Worm (Caenorhabditis elegans): ENCODE data around the gene T14B4.9.

Gene T14B4.9

ce11 chrII:6718221-6718620 lies 15.4 kb downstream of the T14B4.9 start, which contains the start of gene tsp-10:
Gene tsp-10 (plus strand): TSS chrII:6718586.
- no peak for TF ChIP-seq unc-39 (tag; optimal IDR thresholded peaks at IDR 0.05)
- no peak for TF ChIP-seq ceh-82 (tag; optimal IDR thresholded peaks at IDR 0.05)
- no peak for TF ChIP-seq ztf-11 (tag; optimal IDR thresholded peaks at IDR 0.05)
- TF ChIP-seq nhr-25 (tag; optimal IDR thresholded peaks at IDR 0.05), result no peak
- TF ChIP-seq ZK546.5 (tag; optimal IDR thresholded peaks at IDR 0.05), result no peak
- TF ChIP-seq nhr-10 (tag; optimal IDR thresholded peaks at IDR 0.05), result no peak
- no peak for TF ChIP-seq nhr-12 (tag; optimal IDR thresholded peaks at IDR 0.05)
- TF ChIP-seq alr-1 (tag; optimal IDR thresholded peaks at IDR 0.05), result no peak
- no peak for TF ChIP-seq aly-2 (tag; optimal IDR thresholded peaks at IDR 0.05)
- TF ChIP-seq unc-55 (GFP tag; optimal IDR thresholded peaks at IDR 0.05), result no peak
- TF ChIP-seq gmeb-1 (tag; optimal IDR thresholded peaks at IDR 0.05), result no peak
- TF ChIP-seq ztf-1 (GFP tag; conservative IDR thresholded peaks at IDR 0.05), result no peak
- no peak for TF ChIP-seq crh-2 (tag; optimal IDR thresholded peaks at IDR 0.05)
- no peak for TF ChIP-seq C34F6.9 (tag; optimal IDR thresholded peaks at IDR 0.05)
- TF ChIP-seq mdl-1 (tag; optimal IDR thresholded peaks at IDR 0.05), result no peak
- no peak for TF ChIP-seq snpc-4 (tag; optimal IDR thresholded peaks at IDR 0.05)
- TF ChIP-seq elt-3 (tag; optimal IDR thresholded peaks at IDR 0.05), result no peak
- TF ChIP-seq nhr-23 (tag; optimal IDR thresholded peaks at IDR 0.05), result no peak
- TF ChIP-seq sma-3 (GFP tag; optimal IDR thresholded peaks at IDR 0.05), result no peak
- TF ChIP-seq R02D3.7 (tag; optimal IDR thresholded peaks at IDR 0.05), result no peak

- no peak for TF ChIP-seq peb-1 (tag; optimal IDR thresholded peaks at IDR 0.05)
- no peak for TF ChIP-seq nhr-129 (tag; optimal IDR thresholded peaks at IDR 0.05)
- TF ChIP-seq nhr-23 (tag; optimal IDR thresholded peaks at IDR 0.05), result no peak
- no peak for TF ChIP-seq ceh-82 (tag; optimal IDR thresholded peaks at IDR 0.05)
- TF ChIP-seq unc-39 (tag; optimal IDR thresholded peaks at IDR 0.05), result no peak
- no peak for TF ChIP-seq snpc-4 (tag; optimal IDR thresholded peaks at IDR 0.05)
- no peak for TF ChIP-seq mab-5 (tag; optimal IDR thresholded peaks at IDR 0.05)
- no peak for TF ChIP-seq unc-55 (GFP tag; optimal IDR thresholded peaks at IDR 0.05)
Observed at ce11 chrII:6716638-6717037, 17.0 kb downstream of the T14B4.9 start, which contains the start of the genes T14B4.5 and T14B4.20. Gene T14B4.5 (plus strand): TSS chrII:6716863. Gene T14B4.20 (plus strand): TSS chrII:6716901.

DNA sequence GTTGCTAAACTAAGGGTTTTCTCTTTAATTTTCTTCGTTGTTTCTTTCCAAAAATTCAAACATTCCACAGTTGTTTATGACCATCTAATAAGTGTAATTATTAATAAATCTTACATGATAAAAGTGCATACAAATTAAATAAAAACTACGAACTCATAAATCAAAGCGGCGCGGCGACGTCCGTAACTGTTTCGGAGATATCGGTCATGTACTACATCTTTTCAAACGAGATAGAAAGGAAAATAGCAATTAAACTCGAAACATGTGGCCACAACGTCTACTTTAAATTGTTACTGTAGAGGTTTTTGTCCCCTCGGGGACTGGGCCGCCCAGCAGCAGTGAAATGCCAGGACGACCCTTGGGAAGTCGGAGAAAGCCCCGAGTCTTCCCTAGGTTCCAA lies 17.8 kb downstream of the T14B4.9 start:
- TF ChIP-seq nhr-6 (tag; optimal IDR thresholded peaks at IDR 0.05) (no peak), sem-4 (tag; optimal IDR thresholded peaks at IDR 0.05) (no peak), sma-9 (GFP tag; optimal IDR thresholded peaks at IDR 0.05) (peak; percentile 59), sma-9 (tag; optimal IDR thresholded peaks at IDR 0.05) (no peak), nhr-21 (tag; optimal IDR thresholded peaks at IDR 0.05) (peak; percentile 42)

DNA sequence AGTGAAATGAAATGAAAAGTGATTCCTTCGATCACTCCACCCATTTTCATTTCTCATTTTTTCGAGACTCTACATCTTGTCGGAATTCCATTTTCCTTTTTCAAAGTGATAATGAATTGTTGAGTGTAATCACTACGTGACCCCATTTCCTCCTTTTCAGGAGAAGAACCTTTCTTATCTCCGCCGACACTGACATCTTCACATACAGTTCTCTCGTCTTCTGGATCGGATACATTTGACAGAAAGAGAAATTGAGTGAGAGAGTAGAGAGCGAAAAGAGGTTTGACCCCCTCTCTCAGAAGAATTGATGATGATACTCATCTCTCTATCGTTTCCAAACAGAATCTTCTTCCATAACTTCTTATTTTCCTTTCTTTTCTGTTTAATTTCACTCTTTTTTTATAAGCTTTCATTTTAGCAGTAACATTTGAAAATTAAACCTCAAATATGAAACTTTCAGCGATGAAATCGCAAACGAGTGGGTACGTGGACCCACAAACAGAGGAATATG lies 19.7 kb downstream of the T14B4.9 start, which contains the start of gene dpy-2:
dpy-2 (plus strand) TSS at position 461 of the 511 bp plus-strand sequence.
- TF ChIP-seq zag-1 (tag; optimal IDR thresholded peaks at IDR 0.05), result no peak
- peak; percentile 44 for TF ChIP-seq nhr-21 (tag; optimal IDR thresholded peaks at IDR 0.05)
- no peak for TF ChIP-seq elt-3 (tag; optimal IDR thresholded peaks at IDR 0.05)
- TF ChIP-seq blmp-1 (tag; optimal IDR thresholded peaks at IDR 0.05; ENCODE audit: insufficient read depth), result peak; percentile 67

- no peak for TF ChIP-seq peb-1 (tag; optimal IDR thresholded peaks at IDR 0.05)
- TF ChIP-seq sem-4 (tag; optimal IDR thresholded peaks at IDR 0.05), result no peak
- TF ChIP-seq alr-1 (tag; optimal IDR thresholded peaks at IDR 0.05), result no peak
- TF ChIP-seq nhr-23 (tag; optimal IDR thresholded peaks at IDR 0.05), result no peak
- TF ChIP-seq nhr-11 (tag; optimal IDR thresholded peaks at IDR 0.05), result no peak
- no peak for TF ChIP-seq lin-11 (tag; optimal IDR thresholded peaks at IDR 0.05)
- TF ChIP-seq egl-27 (tag; optimal IDR thresholded peaks at IDR 0.05), result no peak
- TF ChIP-seq unc-55 (GFP tag; optimal IDR thresholded peaks at IDR 0.05), result no peak
- no peak for TF ChIP-seq dmd-4 (tag; optimal IDR thresholded peaks at IDR 0.05)
- no peak for TF ChIP-seq mbf-1 (tag; optimal IDR thresholded peaks at IDR 0.05)
- TF ChIP-seq R02D3.7 (tag; optimal IDR thresholded peaks at IDR 0.05), result no peak
Observed at ce11 chrII:6713003-6713402, 20.6 kb downstream of the T14B4.9 start.

Measured in whole organism, L2 larva.